Worm (Caenorhabditis elegans) whole organism, late embryonic: Measurements from ENCODE around the gene algn-13.
A peak's percentile ranks its signal among the peaks of the same experiment; 100 is the strongest.

Experiments
- F13H6.1 ChIP-seq: sonication (generic microtip); optimal IDR thresholded peaks from 2 replicates; lab custom pipeline; 2016; ENCODE audit warnings: missing genetic modification characterization, missing compliant biosample characterization
- K09A11.1 ChIP-seq: sonication (generic microtip); optimal IDR thresholded peaks from 2 replicates; lab custom pipeline; 2017; ENCODE audit warnings: antibody characterized with exemption, mild to moderate bottlenecking, missing genetic modification characterization, missing compliant biosample characterization; ENCODE audit not compliant: insufficient read depth
- T23F11.4 ChIP-seq: fragments of 200-800 bp; sonication (Bioruptor generic); optimal IDR thresholded peaks from 2 replicates; lab custom pipeline; 2018; ENCODE audit warnings: mild to moderate bottlenecking, missing genetic modification characterization, missing compliant biosample characterization
- ahr-1 ChIP-seq: sonication (generic microtip); optimal IDR thresholded peaks from 2 replicates; lab custom pipeline; 2016; ENCODE audit warnings: missing genetic modification characterization, missing compliant biosample characterization
- ama-1 ChIP-seq: fragments of 150-350 bp; optimal IDR thresholded peaks from 2 replicates; lab custom pipeline; 2014
- ceh-18 ChIP-seq: sonication (generic microtip); optimal IDR thresholded peaks from 2 replicates; lab custom pipeline; 2016; ENCODE audit warnings: missing genetic modification characterization, missing compliant biosample characterization
- ceh-2 ChIP-seq: sonication (generic microtip); optimal IDR thresholded peaks from 2 replicates; lab custom pipeline; 2016; ENCODE audit warnings: missing genotype, missing genetic modification characterization, missing compliant biosample characterization
- ceh-22 ChIP-seq: sonication (generic microtip); optimal IDR thresholded peaks from 2 replicates; lab custom pipeline; 2017; ENCODE audit warnings: missing biosample characterization, missing genetic modification characterization
- ceh-30 ChIP-seq: fragments of 150-350 bp; optimal IDR thresholded peaks from 2 replicates; lab custom pipeline; 2014; ENCODE audit warnings: missing biosample characterization, missing genetic modification characterization
- ceh-31 ChIP-seq: sonication (generic microtip); optimal IDR thresholded peaks from 2 replicates; lab custom pipeline; 2016; ENCODE audit warnings: missing genetic modification characterization, missing compliant biosample characterization
- ceh-34 ChIP-seq: sonication (generic microtip); optimal IDR thresholded peaks from 2 replicates; lab custom pipeline; 2016; ENCODE audit warnings: mild to moderate bottlenecking, missing genetic modification characterization, missing compliant biosample characterization
- ceh-48 ChIP-seq: sonication (generic microtip); optimal IDR thresholded peaks from 2 replicates; lab custom pipeline; 2016; ENCODE audit warnings: missing genetic modification characterization, inconsistent platforms, missing compliant biosample characterization
- ceh-6 ChIP-seq: fragments of 200-800 bp; sonication (Bioruptor generic); optimal IDR thresholded peaks from 2 replicates; lab custom pipeline; 2018; ENCODE audit warnings: mild to moderate bottlenecking, missing genetic modification characterization, missing compliant biosample characterization
- che-1 ChIP-seq: sonication (generic microtip); optimal IDR thresholded peaks from 2 replicates; lab custom pipeline; 2016; ENCODE audit warnings: mild to moderate bottlenecking, missing genetic modification characterization, missing compliant biosample characterization
- elt-2 ChIP-seq: sonication (generic microtip); optimal IDR thresholded peaks from 2 replicates; lab custom pipeline; 2016; ENCODE audit warnings: missing genetic modification reagents, missing genetic modification characterization, missing compliant biosample characterization
- ets-4 ChIP-seq: sonication (generic microtip); optimal IDR thresholded peaks from 2 replicates; lab custom pipeline; 2016; ENCODE audit warnings: missing genetic modification characterization, missing compliant biosample characterization
- fax-1 ChIP-seq: sonication (generic microtip); optimal IDR thresholded peaks from 2 replicates; lab custom pipeline; 2016; ENCODE audit warnings: missing genotype, missing genetic modification characterization, missing compliant biosample characterization
- fkh-6 ChIP-seq: sonication (generic microtip); optimal IDR thresholded peaks from 2 replicates; lab custom pipeline; 2016; ENCODE audit warnings: missing genetic modification characterization, missing compliant biosample characterization
- gmeb-2 ChIP-seq: sonication (generic microtip); optimal IDR thresholded peaks from 2 replicates; lab custom pipeline; 2016; ENCODE audit warnings: missing genetic modification characterization, inconsistent platforms, missing compliant biosample characterization
- hlh-13 ChIP-seq: fragments of 200-800 bp; sonication (Bioruptor generic); optimal IDR thresholded peaks from 2 replicates; lab custom pipeline; 2018; ENCODE audit warnings: mild to moderate bottlenecking, missing genetic modification characterization, missing compliant biosample characterization
- hlh-15 ChIP-seq: sonication (generic microtip); optimal IDR thresholded peaks from 2 replicates; lab custom pipeline; 2016; ENCODE audit warnings: missing genetic modification characterization, missing compliant biosample characterization
- hlh-30 ChIP-seq: sonication (generic microtip); optimal IDR thresholded peaks from 2 replicates; lab custom pipeline; 2017; ENCODE audit warnings: antibody characterized with exemption, missing genetic modification characterization, missing compliant biosample characterization; ENCODE audit not compliant: insufficient read depth
- hlh-8 ChIP-seq: sonication (generic microtip); optimal IDR thresholded peaks from 2 replicates; lab custom pipeline; 2016; ENCODE audit warnings: missing genotype, missing genetic modification characterization, missing compliant biosample characterization
- lin-11 ChIP-seq: fragments of 200-800 bp; sonication (Bioruptor generic); optimal IDR thresholded peaks from 2 replicates; lab custom pipeline; 2018; ENCODE audit warnings: mild to moderate bottlenecking, missing genetic modification characterization, missing compliant biosample characterization
- madf-2 ChIP-seq: sonication (generic microtip); optimal IDR thresholded peaks from 2 replicates; lab custom pipeline; 2017; ENCODE audit warnings: missing genetic modification characterization, missing compliant biosample characterization
- mec-3 ChIP-seq: sonication (generic microtip); optimal IDR thresholded peaks from 2 replicates; lab custom pipeline; 2016; ENCODE audit warnings: borderline replicate concordance, missing genetic modification characterization, missing compliant biosample characterization
- nfya-1 ChIP-seq: sonication (generic microtip); optimal IDR thresholded peaks from 2 replicates; lab custom pipeline; 2017; ENCODE audit warnings: missing genetic modification characterization, mild to moderate bottlenecking, missing compliant biosample characterization, antibody characterized with exemption, moderate library complexity
- nhr-11 ChIP-seq: fragments of 150-350 bp; optimal IDR thresholded peaks from 2 replicates; lab custom pipeline; 2014; ENCODE audit warnings: missing biosample characterization, missing genetic modification characterization
- npax-4 ChIP-seq: sonication (generic microtip); optimal IDR thresholded peaks from 2 replicates; lab custom pipeline; 2016; ENCODE audit warnings: missing genetic modification characterization, missing compliant biosample characterization
- odd-2 ChIP-seq: sonication (generic microtip); optimal IDR thresholded peaks from 2 replicates; lab custom pipeline; 2017; ENCODE audit warnings: antibody characterized with exemption, mild to moderate bottlenecking, missing genetic modification characterization, missing compliant biosample characterization
- pag-3 ChIP-seq: sonication (generic microtip); optimal IDR thresholded peaks from 2 replicates; lab custom pipeline; 2016; ENCODE audit warnings: missing compliant biosample characterization, missing genetic modification characterization, borderline replicate concordance
- pax-1 ChIP-seq: fragments of 150-350 bp; optimal IDR thresholded peaks from 2 replicates; lab custom pipeline; 2014; ENCODE audit warnings: missing biosample characterization, missing genetic modification characterization
- pha-4 ChIP-seq: fragments of 150-350 bp; optimal IDR thresholded peaks from 2 replicates; lab custom pipeline; 2018; ENCODE audit warnings: missing biosample characterization, missing genetic modification reagents, missing genetic modification characterization
- pqm-1 ChIP-seq: sonication (generic microtip); optimal IDR thresholded peaks from 2 replicates; lab custom pipeline; 2016; ENCODE audit warnings: missing genetic modification characterization, missing compliant biosample characterization
- ref-2 ChIP-seq: sonication (generic microtip); optimal IDR thresholded peaks from 2 replicates; lab custom pipeline; 2016; ENCODE audit warnings: missing genetic modification characterization, missing compliant biosample characterization
- rnt-1 ChIP-seq: sonication (generic microtip); optimal IDR thresholded peaks from 2 replicates; lab custom pipeline; 2016; ENCODE audit warnings: missing genetic modification characterization, missing compliant biosample characterization
- sox-4 ChIP-seq: sonication (generic microtip); optimal IDR thresholded peaks from 2 replicates; lab custom pipeline; 2017; ENCODE audit warnings: mild to moderate bottlenecking, missing genetic modification characterization, inconsistent platforms, missing compliant biosample characterization
- tbx-2 ChIP-seq: sonication (generic microtip); optimal IDR thresholded peaks from 2 replicates; lab custom pipeline; 2016; ENCODE audit warnings: missing genetic modification characterization, missing compliant biosample characterization
- tbx-7 ChIP-seq: sonication (generic microtip); optimal IDR thresholded peaks from 2 replicates; lab custom pipeline; 2016; ENCODE audit warnings: missing genotype, missing genetic modification characterization, missing compliant biosample characterization
- ttx-3 ChIP-seq: sonication (generic microtip); optimal IDR thresholded peaks from 2 replicates; lab custom pipeline; 2016; ENCODE audit warnings: missing genetic modification reagents, missing genetic modification characterization, missing compliant biosample characterization
- unc-3 ChIP-seq, 2 experiments: fragments of 200-800 bp in 1 of 2; sonication (Bioruptor generic) in 1 of 2; sonication (generic microtip) in 1 of 2; conservative IDR thresholded peaks in 1 of 2; optimal IDR thresholded peaks in 1 of 2; 2 replicates each; pipeline versions ENCODE4 v1.3.6 to Lab custom; 2016 to 2022; ENCODE audit warnings: missing compliant biosample characterization in 2 of 2, missing genetic modification characterization in 2 of 2, missing genetic modification reagents in 1 of 2
- unc-42 ChIP-seq: sonication (generic microtip); optimal IDR thresholded peaks from 2 replicates; lab custom pipeline; 2016; ENCODE audit warnings: missing genotype, missing genetic modification characterization, missing compliant biosample characterization
- unc-55 ChIP-seq: sonication (generic microtip); optimal IDR thresholded peaks from 2 replicates; lab custom pipeline; 2017; ENCODE audit warnings: missing biosample characterization, missing genetic modification reagents, missing genetic modification characterization
- unc-86 ChIP-seq: sonication (generic microtip); optimal IDR thresholded peaks from 2 replicates; lab custom pipeline; 2016; ENCODE audit warnings: missing genetic modification characterization, missing compliant biosample characterization
- ztf-16 ChIP-seq: sonication (generic microtip); optimal IDR thresholded peaks from 2 replicates; lab custom pipeline; 2017; ENCODE audit warnings: missing genetic modification characterization, missing compliant biosample characterization

algn-13 gene

ce11 chrV:14006819-14007218, 45.0 kb upstream of the algn-13 start:
- TF ChIP-seq unc-42 (tag; lab: Kevin White, UChicago) (peak; percentile 20), pha-4 (tag; lab: Kevin White, UChicago) (no peak), ttx-3 (tag; lab: Kevin White, UChicago) (no peak), ama-1 (lab: Kevin White, UChicago) (no peak), gmeb-2 (tag; lab: Kevin White, UChicago) (no peak), ceh-31 (tag; lab: Kevin White, UChicago) (peak; percentile 35), ceh-2 (tag; lab: Kevin White, UChicago) (no peak), lin-11 (tag; lab: Kevin White, UChicago) (no peak), ztf-16 (tag; lab: Kevin White, UChicago) (no peak), elt-2 (tag; lab: Kevin White, UChicago) (no peak)

DNA sequence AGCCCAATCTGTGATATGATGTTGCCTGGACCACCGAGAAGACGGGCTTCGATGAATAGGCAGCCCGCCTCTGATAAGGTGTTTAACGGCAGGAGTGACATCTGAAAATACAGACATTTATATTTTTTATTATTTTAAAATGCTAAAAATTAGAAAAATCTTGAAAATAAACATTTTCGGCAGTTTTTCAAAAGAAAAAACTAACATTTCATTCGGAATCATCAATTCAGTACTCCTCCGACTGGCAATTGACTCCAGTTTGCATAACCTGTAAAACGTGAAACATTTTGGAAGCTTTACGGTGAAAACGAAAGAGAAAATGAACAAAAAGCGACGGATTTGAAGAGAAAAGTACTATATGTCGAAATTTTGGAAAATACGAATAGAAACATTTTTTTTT, 44.0 kb upstream of the algn-13 start, which contains the start of gene ric-7:
Gene ric-7 (minus strand): TSS at position 101 of the 400 bp plus-strand sequence.
- TF ChIP-seq unc-55 (GFP tag; lab: Kevin White, UChicago): no peak
- TF ChIP-seq ceh-18 (tag; lab: Kevin White, UChicago): no peak
- TF ChIP-seq F13H6.1 (tag; lab: Kevin White, UChicago): no peak
- TF ChIP-seq tbx-2: no peak
- TF ChIP-seq ceh-34 (tag; lab: Kevin White, UChicago): no peak
- TF ChIP-seq pax-1: no peak
- no peak for TF ChIP-seq npax-4 (tag; lab: Kevin White, UChicago)
- no peak for TF ChIP-seq hlh-13
- no peak for TF ChIP-seq ets-4
- no peak for TF ChIP-seq fkh-6 (tag; lab: Kevin White, UChicago)
- TF ChIP-seq tbx-7: no peak
- TF ChIP-seq ceh-6 (GFP tag; lab: Kevin White, UChicago): no peak
- TF ChIP-seq pqm-1 (tag; lab: Kevin White, UChicago): no peak
- TF ChIP-seq ceh-30 (tag; lab: Kevin White, UChicago): no peak
- TF ChIP-seq che-1: no peak
- TF ChIP-seq rnt-1: no peak
- no peak for TF ChIP-seq odd-2

- TF ChIP-seq unc-42 (tag; lab: Kevin White, UChicago): peak; percentile 28
- TF ChIP-seq ahr-1: no peak
- TF ChIP-seq sox-4: no peak
- TF ChIP-seq T23F11.4: no peak
- no peak for TF ChIP-seq rnt-1
Observed at ce11 chrV:14004342-14004741, 42.6 kb upstream of the algn-13 start.

DNA sequence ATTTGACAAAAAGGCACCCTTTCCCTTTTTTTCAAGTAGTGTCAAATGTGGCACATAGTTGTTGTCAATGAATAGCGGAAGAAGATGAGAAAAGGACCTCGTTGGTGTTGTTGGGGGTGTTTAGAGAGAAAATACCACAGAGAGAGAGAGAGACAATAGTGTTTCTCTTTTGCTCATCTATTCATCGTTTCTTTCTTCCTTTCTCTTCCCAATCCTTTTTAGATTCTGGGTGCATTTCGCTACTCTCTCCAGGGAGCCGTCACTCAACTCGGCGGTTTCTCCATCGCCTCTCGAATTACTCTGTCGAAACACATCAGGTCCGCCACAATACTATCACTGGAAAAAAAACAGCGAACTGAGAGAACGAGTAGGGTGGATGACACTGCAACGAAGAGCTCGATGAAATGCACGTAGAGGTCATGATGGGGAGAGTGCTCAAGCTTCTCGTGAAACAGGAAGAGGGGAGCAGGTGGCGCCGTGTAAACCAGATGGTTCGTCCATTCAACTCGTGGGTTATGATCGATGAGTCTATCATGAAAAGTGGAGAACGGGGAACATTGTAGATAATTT, 41.9 kb upstream of the algn-13 start:
- peak; percentile 13 for TF ChIP-seq unc-42 (tag; lab: Kevin White, UChicago)
- TF ChIP-seq fkh-6 (tag; lab: Kevin White, UChicago): no peak
- peak; percentile 21 for TF ChIP-seq hlh-8 (tag; lab: Kevin White, UChicago)

- TF ChIP-seq unc-86 (tag; lab: Kevin White, UChicago) (no peak), ceh-48 (no peak), che-1 (no peak), ref-2 (tag; lab: Kevin White, UChicago) (no peak), K09A11.1 (tag; lab: Kevin White, UChicago) (no peak), odd-2 (no peak), ets-4 (no peak), unc-3 (GFP tag; conservative IDR thresholded peaks at IDR 0.05; lab: Robert Waterston, UW) (no peak), unc-3 (tag; optimal IDR thresholded peaks at IDR 0.05; lab: Kevin White, UChicago) (no peak), pag-3 (tag; lab: Kevin White, UChicago) (no peak), ceh-22 (tag; lab: Kevin White, UChicago) (no peak), tbx-2 (peak; percentile 44), hlh-15 (no peak), T23F11.4 (no peak), fax-1 (tag; lab: Kevin White, UChicago) (no peak), ceh-31 (tag; lab: Kevin White, UChicago) (peak; percentile 24), ceh-2 (tag; lab: Kevin White, UChicago) (no peak), mec-3 (tag; lab: Kevin White, UChicago) (no peak), nfya-1 (tag; lab: Kevin White, UChicago) (peak; percentile 11), nhr-11 (no peak), pha-4 (tag; lab: Kevin White, UChicago) (no peak), unc-42 (tag; lab: Kevin White, UChicago) (no peak), ceh-30 (tag; lab: Kevin White, UChicago) (no peak), madf-2 (tag; lab: Kevin White, UChicago) (no peak), hlh-30 (no peak)
Observed at ce11 chrV:14002402-14002801, 40.6 kb upstream of the algn-13 start.
